Worm (Caenorhabditis elegans) whole organism, L1 larva: Measurements from ENCODE around the gene ptr-1.

Experiments
- ceh-63 ChIP-seq: fragments of 200-800 bp; sonication (Bioruptor generic); optimal IDR thresholded peaks from 2 replicates; lab custom pipeline; 2018; ENCODE audit warnings: mild to moderate bottlenecking, missing genetic modification characterization, missing compliant biosample characterization
- ces-1 ChIP-seq: fragments of 150-350 bp; optimal IDR thresholded peaks from 2 replicates; lab custom pipeline; 2014; ENCODE audit warnings: missing biosample characterization, missing genetic modification reagents, missing genetic modification characterization
- egl-27 ChIP-seq, 2 experiments: fragments of 150-350 bp in 1 of 2; sonication (generic microtip); optimal IDR thresholded peaks; 3 replicates each; lab custom pipeline; 2017 to 2018; ENCODE audit warnings: missing biosample characterization in 2 of 2, missing genetic modification characterization in 2 of 2, missing genetic modification reagents in 2 of 2
- fkh-10 ChIP-seq: sonication (generic microtip); optimal IDR thresholded peaks from 2 replicates; lab custom pipeline; 2017; ENCODE audit warnings: missing biosample characterization, missing genetic modification reagents, missing genetic modification characterization
- hpl-2 ChIP-seq: fragments of 150-350 bp; optimal IDR thresholded peaks from 2 replicates; lab custom pipeline; 2014; ENCODE audit warnings: missing biosample characterization, missing genetic modification reagents, missing genetic modification characterization
- jun-1 ChIP-seq: fragments of 150-350 bp; optimal IDR thresholded peaks from 2 replicates; lab custom pipeline; 2014; ENCODE audit warnings: missing biosample characterization, missing genetic modification reagents, missing genetic modification characterization
- lin-13 ChIP-seq: fragments of 150-350 bp; optimal IDR thresholded peaks from 2 replicates; lab custom pipeline; 2014; ENCODE audit warnings: missing biosample characterization, missing genetic modification reagents, missing genetic modification characterization
- lin-39 ChIP-seq: fragments of 150-350 bp; optimal IDR thresholded peaks from 2 replicates; lab custom pipeline; 2014; ENCODE audit warnings: missing biosample characterization, missing genetic modification reagents, missing genetic modification characterization
- lsy-2 ChIP-seq, 2 experiments: fragments of 150-350 bp; optimal IDR thresholded peaks; 2 replicates each; lab custom pipeline; 2014; ENCODE audit warnings: missing biosample characterization in 2 of 2, missing genetic modification characterization in 2 of 2
- nhr-28 ChIP-seq: fragments of 150-350 bp; optimal IDR thresholded peaks from 2 replicates; lab custom pipeline; 2014; ENCODE audit warnings: missing biosample characterization, missing genetic modification characterization
- nhr-77 ChIP-seq: fragments of 150-350 bp; optimal IDR thresholded peaks from 2 replicates; lab custom pipeline; 2014; ENCODE audit warnings: missing biosample characterization, missing genetic modification characterization
- snpc-4 ChIP-seq: fragments of 150-350 bp; optimal IDR thresholded peaks from 2 replicates; lab custom pipeline; 2014; ENCODE audit warnings: missing biosample characterization, missing genetic modification characterization
- unc-130 ChIP-seq: fragments of 150-350 bp; optimal IDR thresholded peaks from 2 replicates; lab custom pipeline; 2017; ENCODE audit warnings: missing biosample characterization, missing genetic modification characterization, inconsistent platforms
- ztf-11 ChIP-seq, 2 experiments: sonication (generic microtip); optimal IDR thresholded peaks; 2 replicates each; lab custom pipeline; 2016 to 2017; ENCODE audit warnings: missing genetic modification characterization in 2 of 2, missing biosample characterization in 1 of 2, missing compliant biosample characterization in 1 of 2

- TF ChIP-seq egl-27 (tag; optimal IDR thresholded peaks at IDR 0.05; lab: Kevin White, UChicago) (no peak), lsy-2 (tag; optimal IDR thresholded peaks at IDR 0.05; lab: Kevin White, UChicago) (peak; percentile 48 to 84), snpc-4 (tag; lab: Kevin White, UChicago) (peak; percentile 63), ces-1 (GFP tag; lab: Kevin White, UChicago) (no peak), fkh-10 (GFP tag; lab: Kevin White, UChicago) (no peak), ztf-11 (tag; optimal IDR thresholded peaks at IDR 0.05; lab: Kevin White, UChicago) (no peak), nhr-28 (tag; lab: Kevin White, UChicago) (no peak), jun-1 (tag; lab: Kevin White, UChicago) (no peak), lin-39 (no peak), ceh-63 (GFP tag; lab: Kevin White, UChicago) (no peak), unc-130 (tag; lab: Kevin White, UChicago) (no peak), nhr-77 (tag; lab: Kevin White, UChicago) (no peak), hpl-2 (GFP tag; lab: Kevin White, UChicago) (no peak), lin-13 (GFP tag; lab: Kevin White, UChicago) (peak; percentile 44)
These were observed 31.0 kb upstream of the ptr-1 start for ce11 chrV:9212499-9212898.
